Worm (Caenorhabditis elegans): ENCODE measurements around the gene srg-22.

- TF ChIP-seq dao-5 (tag; optimal IDR thresholded peaks at IDR 0.05) (no peak), W03F9.2 (tag; optimal IDR thresholded peaks at IDR 0.05) (no peak), him-1 (tag; optimal IDR thresholded peaks at IDR 0.05) (no peak)
Measured at ce11 chrII:3129007-3129406, 35.8 kb upstream of the srg-22 start, which contains the start of gene chil-24.
